Worm (Caenorhabditis elegans): ENCODE data around the gene T19B10.2.

ce11 chrV:11239187-11239725 is 18.2 kb downstream of the T19B10.2 start, which contains the start of the genes dvc-1 and ima-1:
- peak; percentile 56 for TF ChIP-seq lsy-2 (tag; optimal IDR thresholded peaks at IDR 0.05)
- no peak for TF ChIP-seq lin-32 (GFP tag; optimal IDR thresholded peaks at IDR 0.05)
- peak; percentile 61 for TF ChIP-seq nhr-237 (tag; optimal IDR thresholded peaks at IDR 0.05)
- peak; percentile 56 for TF ChIP-seq nhr-12 (tag; optimal IDR thresholded peaks at IDR 0.05)
- TF ChIP-seq mep-1 (tag; optimal IDR thresholded peaks at IDR 0.05), result peak; percentile 75
- TF ChIP-seq sptf-1 (tag; optimal IDR thresholded peaks at IDR 0.05), result peak; percentile 89
- TF ChIP-seq elt-1 (tag; optimal IDR thresholded peaks at IDR 0.05; ENCODE audit: borderline replicate concordance, insufficient read depth), result peak; percentile 2
- TF ChIP-seq ceh-43 (GFP tag; optimal IDR thresholded peaks at IDR 0.05), result peak; percentile 82
- TF ChIP-seq lin-13 (tag; optimal IDR thresholded peaks at IDR 0.05), result no peak
- peak; percentile 44 for TF ChIP-seq bed-3 (GFP tag; optimal IDR thresholded peaks at IDR 0.05)
- TF ChIP-seq unc-62 (GFP tag; optimal IDR thresholded peaks at IDR 0.05), result no peak

Measured in whole organism, mixed stage, embryonic.